Worm (Caenorhabditis elegans) whole organism, L4 larva: Measurements from ENCODE around the gene Y50E8A.6.

Source experiments
- nhr-28 ChIP-seq: fragments of 150-350 bp; optimal IDR thresholded peaks from 2 replicates; lab custom pipeline; 2014; ENCODE audit warnings: missing biosample characterization, missing genetic modification characterization
- set-16 ChIP-seq: fragments of 200-800 bp; sonication (Bioruptor generic); IDR thresholded peaks from 2 replicates; pipeline ENCODE4 v1.3.6; 2022; ENCODE audit warnings: missing genetic modification reagents, missing genetic modification characterization, missing compliant biosample characterization

- TF ChIP-seq set-16 (GFP tag; lab: Robert Waterston, UW) = no peak
- no peak for TF ChIP-seq nhr-28 (tag; lab: Kevin White, UChicago)
Measured at ce11 chrV:14695713-14696112, 45.4 kb downstream of the Y50E8A.6 start.
